Fruit fly (Drosophila melanogaster) Kc167 (cell line): Measurements from ENCODE around the gene CG4537.

Source experiments
- Sin3A ChIP-seq: fragments of >200 bp; optimal IDR thresholded peaks from 2 replicates; lab custom pipeline; 2018; ENCODE audit warnings: missing external identifiers
- h ChIP-seq: fragments of >200 bp; optimal IDR thresholded peaks from 3 replicates; lab custom pipeline; 2018; ENCODE audit warnings: missing external identifiers
- psq ChIP-seq: fragments of >200 bp; optimal IDR thresholded peaks from 2 replicates; lab custom pipeline; 2017; ENCODE audit warnings: missing external identifiers
- ttk ChIP-seq: sonication (Bioruptor generic); optimal IDR thresholded peaks from 2 replicates; lab custom pipeline; 2017; ENCODE audit warnings: missing external identifiers

DNA sequence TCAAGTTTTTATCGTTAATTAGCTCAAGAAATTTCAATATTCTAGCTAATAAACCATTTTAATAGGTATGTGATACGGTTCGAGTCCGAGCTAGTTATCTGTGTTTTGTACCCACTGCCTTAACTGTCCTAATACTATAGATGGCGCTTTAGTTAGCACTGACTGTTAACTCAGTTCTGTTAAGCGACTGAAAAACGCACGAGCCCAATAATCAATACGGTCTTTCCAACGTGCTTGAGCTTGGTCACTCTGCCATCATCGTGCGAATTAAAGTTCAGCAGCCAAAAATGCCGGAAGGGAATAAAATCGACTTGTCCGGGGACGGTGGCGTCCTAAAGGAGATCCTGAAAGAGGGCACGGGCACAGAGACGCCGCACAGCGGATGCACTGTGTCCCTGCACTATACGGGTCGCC, 2.8 kb upstream of the CG4537 start, which contains the start of gene Fkbp59:
- no peak for TF ChIP-seq ttk (lab: Kevin White, UChicago)
- no peak for TF ChIP-seq h
- TF ChIP-seq psq (lab: Kevin White, UChicago), result no peak
- no peak for TF ChIP-seq Sin3A (lab: Kevin White, UChicago)
